Fruit fly (Drosophila melanogaster): Measurements from ENCODE around the gene Drak.
A peak's percentile ranks its signal among the peaks of the same experiment; 100 is the strongest.

Drak gene

DNA sequence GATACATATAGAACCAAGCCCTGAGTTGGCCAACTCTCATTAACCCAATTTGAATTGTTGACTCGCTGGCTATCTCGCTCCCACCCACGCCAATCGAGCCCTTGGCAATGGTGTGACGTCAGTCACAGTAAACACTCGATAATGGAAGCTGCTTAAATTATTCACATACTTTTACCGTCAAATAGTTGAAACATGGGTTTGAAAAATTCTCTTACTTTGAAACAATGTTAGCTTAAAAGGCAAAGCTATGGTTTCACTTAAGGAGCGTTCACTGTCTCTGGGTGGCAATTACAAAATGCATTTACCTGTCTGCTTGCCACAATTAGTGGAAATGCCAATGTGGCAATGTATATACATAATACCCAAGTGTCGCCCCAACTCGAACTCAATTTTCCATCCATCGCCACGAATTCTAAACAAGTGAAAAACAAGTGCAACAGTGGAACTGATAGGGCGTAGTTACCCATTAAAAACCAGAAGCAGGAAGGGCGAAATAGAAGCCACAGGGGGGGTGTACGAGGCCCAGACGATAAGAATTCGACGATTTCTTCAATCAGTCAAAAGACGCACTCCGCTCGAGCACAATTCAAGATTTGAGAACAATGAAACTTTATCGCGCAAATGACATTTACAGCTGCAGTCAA, 43.3 kb upstream of the Drak start (continued):
- TF ChIP-seq CG31388 (GFP tag; optimal IDR thresholded peaks at IDR 0.05) (peak; percentile 66), Fer3 (tag; optimal IDR thresholded peaks at IDR 0.05) (peak; percentile 88), CG11085 (GFP tag; IDR thresholded peaks at IDR 0.05) (peak; percentile 81), tap (tag; optimal IDR thresholded peaks at IDR 0.05) (peak; percentile 90), pan (optimal IDR thresholded peaks at IDR 0.05) (no peak), pan (GFP tag; optimal IDR thresholded peaks at IDR 0.05 in 1 of 2, IDR thresholded peaks at IDR 0.05 in 1 of 2) (peak in 1 of 2 experiments; percentile 91), CG1024 (GFP tag; IDR thresholded peaks at IDR 0.05) (peak; percentile 75), HmgZ (tag; optimal IDR thresholded peaks at IDR 0.05) (peak; percentile 76), Ssrp (tag; optimal IDR thresholded peaks at IDR 0.05) (peak; percentile 77), CG9876 (GFP tag; optimal IDR thresholded peaks at IDR 0.05) (peak; percentile 83), ab (GFP tag; optimal IDR thresholded peaks at IDR 0.05) (peak; percentile 62), CG4854 (GFP tag; optimal IDR thresholded peaks at IDR 0.05) (peak; percentile 73), Awh (GFP tag; IDR thresholded peaks at IDR 0.05) (peak; percentile 85), CG3995 (GFP tag; optimal IDR thresholded peaks at IDR 0.05) (peak; percentile 35), CG8281 (tag; optimal IDR thresholded peaks at IDR 0.05) (peak; percentile 59), CG32767 (GFP tag; IDR thresholded peaks at IDR 0.05) (peak; percentile 84), CG17385 (GFP tag; optimal IDR thresholded peaks at IDR 0.05) (peak; percentile 82), D19A (tag; optimal IDR thresholded peaks at IDR 0.05) (peak; percentile 69), repo (GFP tag; optimal IDR thresholded peaks at IDR 0.05) (peak; percentile 83), CG13123 (GFP tag; optimal IDR thresholded peaks at IDR 0.05) (peak; percentile 57), vfl (GFP tag; optimal IDR thresholded peaks at IDR 0.05) (peak; percentile 65), CG11398 (GFP tag; optimal IDR thresholded peaks at IDR 0.05) (peak; percentile 84), CG3847 (GFP tag; IDR thresholded peaks at IDR 0.05) (peak; percentile 82), ro (GFP tag; IDR thresholded peaks at IDR 0.05) (0 out of 2 replicates have a peak, but pooled peaks have one; percentile 26), Dref (GFP tag; IDR thresholded peaks at IDR 0.05) (no peak), nmo (GFP tag; optimal IDR thresholded peaks at IDR 0.05) (peak; percentile 73), Hr3 (GFP tag; optimal IDR thresholded peaks at IDR 0.05) (peak; percentile 80), vvl (GFP tag; IDR thresholded peaks at IDR 0.05) (peak; percentile 93), BtbVII (GFP tag; optimal IDR thresholded peaks at IDR 0.05) (peak; percentile 87), sc (optimal IDR thresholded peaks at IDR 0.05) (no peak), sc (GFP tag; optimal IDR thresholded peaks at IDR 0.05) (peak; percentile 29), CG42726 (GFP tag; IDR thresholded peaks at IDR 0.05; ENCODE audit: partially characterized antibody) (no peak), TFAM (GFP tag; optimal IDR thresholded peaks at IDR 0.05) (no peak), NfI (GFP tag; optimal IDR thresholded peaks at IDR 0.05) (peak; percentile 88), prd (optimal IDR thresholded peaks at IDR 0.05) (no peak), prd (GFP tag; IDR thresholded peaks at IDR 0.05) (peak; percentile 95), CG9727 (GFP tag; optimal IDR thresholded peaks at IDR 0.05) (peak; percentile 72), CG4707 (GFP tag; optimal IDR thresholded peaks at IDR 0.05) (peak; percentile 69), ssp (GFP tag; IDR thresholded peaks at IDR 0.05) (peak; percentile 72), CG31441 (GFP tag; IDR thresholded peaks at IDR 0.05) (peak; percentile 74), CG14441 (GFP tag; IDR thresholded peaks at IDR 0.05) (peak; percentile 91), Xrp1 (GFP tag; IDR thresholded peaks at IDR 0.05) (peak; percentile 86), CG6654 (GFP tag; optimal IDR thresholded peaks at IDR 0.05) (peak; percentile 43), CG3281 (GFP tag; optimal IDR thresholded peaks at IDR 0.05) (peak; percentile 85), Vsx1 (GFP tag; optimal IDR thresholded peaks at IDR 0.05) (peak; percentile 64), lab (GFP tag; optimal IDR thresholded peaks at IDR 0.05) (peak; percentile 92), NC2α (GFP tag; optimal IDR thresholded peaks at IDR 0.05) (peak; percentile 48), CG8924 (tag; optimal IDR thresholded peaks at IDR 0.05) (peak; percentile 80), Dip2 (GFP tag; IDR thresholded peaks at IDR 0.05) (peak; percentile 19; the same call in 1 of the 2 replicates), Scr (GFP tag; IDR thresholded peaks at IDR 0.05; ENCODE audit: partially characterized antibody) (no peak), CG15269 (tag; optimal IDR thresholded peaks at IDR 0.05) (peak; percentile 92)

Data from whole organism, embryonic.